Worm (Caenorhabditis elegans) whole organism, L1 larva: Measurements from ENCODE around the gene C55A6.6.

Experiments used
- C04F5.9 ChIP-seq: sonication (generic microtip); optimal IDR thresholded peaks from 2 replicates; lab custom pipeline; 2016; ENCODE audit warnings: missing genetic modification characterization, missing compliant biosample characterization
- C16A3.4 ChIP-seq: fragments of 150-350 bp; optimal IDR thresholded peaks from 2 replicates; lab custom pipeline; 2014; ENCODE audit warnings: missing biosample characterization, missing genetic modification characterization
- aha-1 ChIP-seq: fragments of 150-350 bp; optimal IDR thresholded peaks from 2 replicates; lab custom pipeline; 2014; ENCODE audit warnings: missing biosample characterization, missing genetic modification characterization
- ama-1 ChIP-seq: fragments of 150-350 bp; optimal IDR thresholded peaks from 2 replicates; lab custom pipeline; 2014
- blmp-1 ChIP-seq: fragments of 150-350 bp; optimal IDR thresholded peaks from 2 replicates; lab custom pipeline; 2014; ENCODE audit warnings: missing biosample characterization, missing genetic modification characterization
- ceh-82 ChIP-seq, 3 experiments: fragments of 150-350 bp in 1 of 3; sonication (generic microtip) in 2 of 3; optimal IDR thresholded peaks; 2 replicates each; lab custom pipeline; 2014 to 2017; ENCODE audit warnings: missing biosample characterization in 3 of 3, missing genetic modification characterization in 3 of 3
- dpl-1 ChIP-seq, 3 experiments: fragments of 150-350 bp in 2 of 3; sonication (generic microtip) in 1 of 3; optimal IDR thresholded peaks; 2 replicates each; lab custom pipeline; 2014 to 2017; ENCODE audit warnings: missing biosample characterization in 3 of 3, missing genetic modification characterization in 3 of 3, missing genetic modification reagents in 3 of 3
- dsc-1 ChIP-seq: sonication (generic microtip); optimal IDR thresholded peaks from 2 replicates; lab custom pipeline; 2016; ENCODE audit warnings: mild to moderate bottlenecking, missing genetic modification characterization, missing compliant biosample characterization
- efl-1 ChIP-seq, 4 experiments: fragments of 150-350 bp; optimal IDR thresholded peaks in 3 of 4; peaks in 1 of 4; 1 replicate in 1 of 4; 2 replicates in 3 of 4; lab custom pipeline; 2014; ENCODE audit warnings: missing biosample characterization in 2 of 4, missing genetic modification characterization in 2 of 4, missing genetic modification reagents in 2 of 4
- elt-2 ChIP-seq: sonication (generic microtip); optimal IDR thresholded peaks from 2 replicates; lab custom pipeline; 2016; ENCODE audit warnings: missing genetic modification characterization, mild to moderate bottlenecking, inconsistent platforms, missing compliant biosample characterization, missing genetic modification reagents
- elt-3 ChIP-seq, 6 experiments: fragments of 150-350 bp in 1 of 6; sonication (generic microtip); optimal IDR thresholded peaks; 2 replicates each; lab custom pipeline; 2017 to 2018; ENCODE audit warnings: missing biosample characterization in 6 of 6, missing genetic modification characterization in 6 of 6, inconsistent platforms in 1 of 6
- ets-5 ChIP-seq: fragments of 200-800 bp; sonication (Bioruptor generic); IDR thresholded peaks from 2 replicates; pipeline ENCODE4 v1.3.6; 2022; ENCODE audit warnings: missing genetic modification characterization, missing compliant biosample characterization
- fkh-10 ChIP-seq: sonication (generic microtip); optimal IDR thresholded peaks from 2 replicates; lab custom pipeline; 2017; ENCODE audit warnings: missing biosample characterization, missing genetic modification reagents, missing genetic modification characterization
- fkh-8 ChIP-seq: sonication (generic microtip); optimal IDR thresholded peaks from 2 replicates; lab custom pipeline; 2016; ENCODE audit warnings: mild to moderate bottlenecking, missing genetic modification characterization, missing compliant biosample characterization
- fos-1 ChIP-seq: fragments of 150-350 bp; optimal IDR thresholded peaks from 2 replicates; lab custom pipeline; 2014; ENCODE audit warnings: missing biosample characterization, missing genetic modification characterization
- isw-1 ChIP-seq: fragments of 200-800 bp; sonication (Bioruptor generic); IDR thresholded peaks from 2 replicates; pipeline ENCODE4 v1.3.6; 2022; ENCODE audit warnings: missing genetic modification characterization, missing compliant biosample characterization
- lin-13 ChIP-seq: fragments of 150-350 bp; optimal IDR thresholded peaks from 2 replicates; lab custom pipeline; 2014; ENCODE audit warnings: missing biosample characterization, missing genetic modification reagents, missing genetic modification characterization
- lin-14 ChIP-seq: fragments of 200-800 bp; sonication (Bioruptor generic); optimal IDR thresholded peaks from 2 replicates; lab custom pipeline; 2018; ENCODE audit warnings: mild to moderate bottlenecking, missing genetic modification characterization, moderate library complexity, missing compliant biosample characterization
- lin-35 ChIP-seq, 2 experiments: fragments of 150-350 bp; optimal IDR thresholded peaks; 2 replicates each; lab custom pipeline; 2014; ENCODE audit warnings: missing biosample characterization in 2 of 2, missing genetic modification characterization in 2 of 2, missing genetic modification reagents in 2 of 2
- lin-39 ChIP-seq: fragments of 150-350 bp; optimal IDR thresholded peaks from 2 replicates; lab custom pipeline; 2014; ENCODE audit warnings: missing biosample characterization, missing genetic modification reagents, missing genetic modification characterization
- lir-3 ChIP-seq: sonication (generic microtip); optimal IDR thresholded peaks from 2 replicates; lab custom pipeline; 2016; ENCODE audit warnings: mild to moderate bottlenecking, missing genetic modification characterization, moderate library complexity, missing compliant biosample characterization; ENCODE audit not compliant: poor library complexity
- lsy-2 ChIP-seq, 2 experiments: fragments of 150-350 bp; optimal IDR thresholded peaks; 2 replicates each; lab custom pipeline; 2014; ENCODE audit warnings: missing biosample characterization in 2 of 2, missing genetic modification characterization in 2 of 2
- mep-1 ChIP-seq: fragments of 150-350 bp; optimal IDR thresholded peaks from 2 replicates; lab custom pipeline; 2014; ENCODE audit warnings: missing biosample characterization, missing genetic modification characterization
- nhr-12 ChIP-seq: sonication (generic microtip); optimal IDR thresholded peaks from 2 replicates; lab custom pipeline; 2017; ENCODE audit warnings: missing biosample characterization, missing genetic modification characterization
- nhr-19 ChIP-seq: fragments of 200-800 bp; sonication (Bioruptor generic); conservative IDR thresholded peaks from 2 replicates; pipeline ENCODE4 v1.3.6; 2022; ENCODE audit warnings: missing genetic modification characterization, missing compliant biosample characterization
- nhr-20 ChIP-seq: sonication (generic microtip); optimal IDR thresholded peaks from 2 replicates; lab custom pipeline; 2016; ENCODE audit warnings: mild to moderate bottlenecking, missing genetic modification characterization, missing compliant biosample characterization
- nhr-47 ChIP-seq: sonication (generic microtip); optimal IDR thresholded peaks from 2 replicates; lab custom pipeline; 2016; ENCODE audit warnings: mild to moderate bottlenecking, missing genetic modification characterization, moderate library complexity, missing compliant biosample characterization
- nhr-71 ChIP-seq: sonication (generic microtip); optimal IDR thresholded peaks from 2 replicates; lab custom pipeline; 2016; ENCODE audit warnings: mild to moderate bottlenecking, missing genetic modification characterization, moderate library complexity, missing compliant biosample characterization
- nhr-76 ChIP-seq: sonication (generic microtip); optimal IDR thresholded peaks from 2 replicates; lab custom pipeline; 2017; ENCODE audit warnings: missing biosample characterization, missing genetic modification characterization
- nhr-85 ChIP-seq: sonication (generic microtip); peaks from one replicate; lab custom pipeline; 2016; ENCODE audit warnings: missing genetic modification characterization, inconsistent platforms, missing compliant biosample characterization
- pag-3 ChIP-seq: sonication (generic microtip); optimal IDR thresholded peaks from 2 replicates; lab custom pipeline; 2017; ENCODE audit warnings: missing genetic modification characterization, mild to moderate bottlenecking, missing compliant biosample characterization, antibody characterized with exemption, borderline replicate concordance; ENCODE audit not compliant: insufficient read depth
- pax-3 ChIP-seq: fragments of 200-800 bp; sonication (Bioruptor generic); optimal IDR thresholded peaks from 2 replicates; lab custom pipeline; 2018; ENCODE audit warnings: mild to moderate bottlenecking, missing genetic modification characterization, moderate library complexity, missing compliant biosample characterization
- skn-1 ChIP-seq: fragments of 150-350 bp; optimal IDR thresholded peaks from 2 replicates; lab custom pipeline; 2014; ENCODE audit warnings: missing biosample characterization, missing genetic modification characterization
- snu-23 ChIP-seq: sonication (generic microtip); optimal IDR thresholded peaks from 2 replicates; lab custom pipeline; 2016; ENCODE audit warnings: missing genetic modification characterization, missing compliant biosample characterization
- sox-4 ChIP-seq: sonication (generic microtip); optimal IDR thresholded peaks from 2 replicates; lab custom pipeline; 2016; ENCODE audit warnings: missing genetic modification characterization, missing compliant biosample characterization
- swsn-7 ChIP-seq: sonication (generic microtip); optimal IDR thresholded peaks from 2 replicates; lab custom pipeline; 2016; ENCODE audit warnings: missing genetic modification characterization, missing compliant biosample characterization
- unc-30 ChIP-seq: sonication (generic microtip); optimal IDR thresholded peaks from 2 replicates; lab custom pipeline; 2017; ENCODE audit warnings: missing biosample characterization, missing genetic modification characterization
- unc-62 ChIP-seq: fragments of 150-350 bp; optimal IDR thresholded peaks from 2 replicates; lab custom pipeline; 2014; ENCODE audit warnings: missing biosample characterization, missing genetic modification reagents, missing genetic modification characterization
- unc-86 ChIP-seq: sonication (generic microtip); optimal IDR thresholded peaks from 2 replicates; lab custom pipeline; 2016; ENCODE audit warnings: missing genetic modification characterization, missing compliant biosample characterization
- xbp-1 ChIP-seq: sonication (generic microtip); optimal IDR thresholded peaks from 2 replicates; lab custom pipeline; 2016; ENCODE audit warnings: missing genetic modification characterization, missing compliant biosample characterization
- zag-1 ChIP-seq: fragments of 150-350 bp; optimal IDR thresholded peaks from 2 replicates; lab custom pipeline; 2014; ENCODE audit warnings: missing biosample characterization, missing genetic modification characterization
- zip-4 ChIP-seq: fragments of 200-800 bp; sonication (Bioruptor generic); optimal IDR thresholded peaks from 2 replicates; lab custom pipeline; 2018; ENCODE audit warnings: mild to moderate bottlenecking, missing genetic modification characterization, moderate library complexity, missing compliant biosample characterization
- ztf-4 ChIP-seq: fragments of 150-350 bp; optimal IDR thresholded peaks from 2 replicates; lab custom pipeline; 2014; ENCODE audit warnings: missing biosample characterization, missing genetic modification characterization

Gene C55A6.6

DNA sequence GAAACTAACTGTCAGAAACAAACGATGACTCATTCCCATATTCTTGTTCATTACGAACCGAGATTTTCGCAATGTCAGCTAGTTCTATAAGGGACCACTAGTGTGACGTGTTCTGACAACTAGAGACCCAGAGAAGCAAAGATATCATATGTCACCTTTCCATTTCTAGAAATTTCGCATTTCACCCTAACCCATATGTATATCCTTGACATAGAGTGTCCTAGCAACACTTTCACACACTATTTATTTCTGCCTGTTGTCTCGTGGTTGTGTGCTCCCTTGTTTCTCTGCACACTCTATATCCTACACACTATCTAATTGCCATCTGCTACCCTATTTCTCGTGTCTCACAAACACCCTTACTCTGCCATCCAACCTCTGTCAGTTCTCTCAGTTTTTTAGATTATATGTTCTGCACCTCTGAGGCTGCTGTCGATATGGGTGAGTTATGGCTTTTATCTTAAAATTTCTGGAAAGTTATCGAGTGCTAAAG, 34.4 kb upstream of the C55A6.6 start, which contains the start of the genes F38B7.17 and F38B7.3 (continued):
- TF ChIP-seq lsy-2 (tag; optimal IDR thresholded peaks at IDR 0.05; lab: Kevin White, UChicago) (peak; percentile 53 to 68), fkh-10 (GFP tag; lab: Kevin White, UChicago) (no peak), efl-1 (optimal IDR thresholded peaks at IDR 0.05; lab: Kevin White, UChicago) (peak; percentile 72 to 77), efl-1 (GFP tag; optimal IDR thresholded peaks at IDR 0.05 in 1 of 2; lab: Kevin White, UChicago) (peak; percentile 43 to 92), blmp-1 (tag; lab: Kevin White, UChicago) (peak; percentile 66), lin-35 (GFP tag; optimal IDR thresholded peaks at IDR 0.05; lab: Kevin White, UChicago) (peak; percentile 64 to 70), pax-3 (tag; lab: Kevin White, UChicago) (peak; percentile 54), lir-3 (peak; percentile 43), unc-86 (tag; lab: Kevin White, UChicago) (peak; percentile 42), nhr-85 (peak; percentile 73), ceh-82 (tag; optimal IDR thresholded peaks at IDR 0.05; lab: Kevin White, UChicago) (peak in 1 of 3 experiments; percentile 9), sox-4 (tag; lab: Kevin White, UChicago) (peak; percentile 39), dsc-1 (tag; lab: Kevin White, UChicago) (peak; percentile 41), xbp-1 (peak; percentile 61), ets-5 (GFP tag; lab: Robert Waterston, UW) (0 out of 2 replicates have a peak, but pooled peaks have one; percentile 64), swsn-7 (tag; lab: Kevin White, UChicago) (peak; percentile 77), ama-1 (no peak), snu-23 (GFP tag; lab: Kevin White, UChicago) (peak; percentile 79), elt-3 (tag; optimal IDR thresholded peaks at IDR 0.05; lab: Kevin White, UChicago) (no peak), lin-13 (GFP tag; lab: Kevin White, UChicago) (peak; percentile 8), dpl-1 (GFP tag; optimal IDR thresholded peaks at IDR 0.05; lab: Kevin White, UChicago) (peak; percentile 26 to 39 (median 34)), fos-1 (tag; lab: Kevin White, UChicago) (peak; percentile 46), nhr-71 (peak; percentile 84), ztf-4 (tag; lab: Kevin White, UChicago) (peak; percentile 30), lin-14 (GFP tag; lab: Kevin White, UChicago) (peak; percentile 87), skn-1 (tag; lab: Kevin White, UChicago) (peak; percentile 50), elt-2 (tag; lab: Kevin White, UChicago) (peak; percentile 66), C16A3.4 (no peak), isw-1 (GFP tag; lab: Robert Waterston, UW) (peak; percentile 25; the same call in 1 of the 2 replicates)

DNA sequence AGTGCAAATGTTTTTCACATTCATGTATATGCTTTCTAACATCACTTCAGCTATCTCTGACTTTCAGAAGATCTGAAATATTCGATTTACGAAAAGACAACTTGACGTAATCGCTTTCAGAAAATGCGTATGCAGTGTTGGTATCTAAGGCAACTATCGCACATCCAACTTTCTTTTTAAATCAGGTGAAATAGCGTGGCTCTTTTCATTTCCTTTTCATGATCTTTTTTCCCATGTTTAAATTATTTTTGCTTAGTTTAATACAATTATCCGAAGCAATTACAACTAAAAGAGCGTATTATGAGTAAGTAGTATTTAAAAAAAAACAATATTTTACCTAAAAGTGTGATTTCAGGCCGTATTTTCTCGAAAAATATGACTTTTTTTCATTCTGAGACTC, 32.3 kb upstream of the C55A6.6 start, which contains the start of gene F38B7.11:
F38B7.11 (plus strand) TSS at position 301 of the 400 bp plus-strand sequence.
- TF ChIP-seq fkh-8 (tag; lab: Kevin White, UChicago) (peak; percentile 30), ztf-4 (tag; lab: Kevin White, UChicago) (no peak), unc-30 (tag; lab: Kevin White, UChicago) (no peak), ceh-82 (tag; optimal IDR thresholded peaks at IDR 0.05; lab: Kevin White, UChicago) (no peak), efl-1 (optimal IDR thresholded peaks at IDR 0.05; lab: Kevin White, UChicago) (no peak), efl-1 (GFP tag; optimal IDR thresholded peaks at IDR 0.05 in 1 of 2; lab: Kevin White, UChicago) (no peak)

DNA sequence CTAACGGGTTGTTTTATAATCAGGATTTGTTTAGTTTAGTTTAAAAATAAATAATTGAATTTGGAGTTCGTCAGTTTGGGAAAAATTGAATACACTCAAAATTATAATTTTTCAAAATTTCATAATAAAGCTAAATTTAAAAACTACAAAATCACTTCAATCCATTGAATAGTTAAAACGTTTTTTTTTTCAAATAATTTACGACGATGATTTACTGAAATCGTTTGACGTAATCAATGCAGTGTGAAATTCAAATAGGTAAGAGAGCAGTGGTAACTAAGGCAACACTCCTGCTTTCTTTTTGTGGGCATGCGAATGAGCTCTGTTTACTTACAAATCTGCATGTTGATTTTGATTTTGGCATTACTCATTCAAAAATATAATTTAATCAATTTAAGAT, 30.7 kb upstream of the C55A6.6 start, which contains the start of gene F38B7.10:
F38B7.10 (plus strand) TSS at position 301 of the 400 bp plus-strand sequence.
- TF ChIP-seq fkh-8 (tag; lab: Kevin White, UChicago) (peak; percentile 24), lin-13 (GFP tag; lab: Kevin White, UChicago) (no peak), nhr-47 (tag; lab: Kevin White, UChicago) (no peak), pag-3 (tag; lab: Kevin White, UChicago) (no peak), nhr-85 (peak; percentile 48)

DNA sequence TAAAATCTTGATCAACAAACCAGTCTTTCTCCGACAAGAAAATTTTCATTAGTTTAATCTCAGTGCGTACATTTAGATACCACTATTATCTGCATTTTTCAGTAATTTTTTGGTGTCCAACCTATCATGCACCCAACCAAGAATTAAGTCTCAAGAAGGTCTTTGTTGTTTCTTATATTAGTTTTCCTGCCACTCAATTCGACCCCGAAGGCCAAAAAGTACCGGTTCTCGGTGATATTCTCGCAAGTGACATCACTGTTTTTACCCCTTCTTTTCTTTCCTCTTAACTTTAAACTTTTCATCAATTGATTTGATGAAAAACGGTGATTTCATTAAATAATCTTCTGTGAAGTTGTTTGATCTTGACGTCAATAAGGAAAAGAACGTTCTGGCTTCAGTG, 29.0 kb upstream of the C55A6.6 start, which contains the start of gene F38B7.2:
F38B7.2 (plus strand) TSS at position 400 of the 400 bp plus-strand sequence.
- TF ChIP-seq elt-3 (tag; optimal IDR thresholded peaks at IDR 0.05; lab: Kevin White, UChicago) (peak in 4 of 6 experiments; percentile 25 to 48 (median 42)), efl-1 (optimal IDR thresholded peaks at IDR 0.05; lab: Kevin White, UChicago) (no peak), efl-1 (GFP tag; optimal IDR thresholded peaks at IDR 0.05 in 1 of 2; lab: Kevin White, UChicago) (peak in 1 of 2 experiments; percentile 89), lin-14 (GFP tag; lab: Kevin White, UChicago) (peak; percentile 23), C04F5.9 (tag; lab: Kevin White, UChicago) (no peak), nhr-85 (peak; percentile 90), nhr-12 (tag; lab: Kevin White, UChicago) (no peak), nhr-76 (tag; lab: Kevin White, UChicago) (no peak), mep-1 (tag; lab: Kevin White, UChicago) (no peak), zip-4 (GFP tag; lab: Kevin White, UChicago) (no peak), nhr-19 (GFP tag; lab: Robert Waterston, UW) (no peak), fkh-10 (GFP tag; lab: Kevin White, UChicago) (no peak), nhr-47 (tag; lab: Kevin White, UChicago) (no peak), nhr-20 (peak; percentile 11), unc-62 (GFP tag; lab: Kevin White, UChicago) (no peak), blmp-1 (tag; lab: Kevin White, UChicago) (peak; percentile 44), aha-1 (tag; lab: Kevin White, UChicago) (no peak), isw-1 (GFP tag; lab: Robert Waterston, UW) (no peak), lin-39 (no peak), nhr-71 (peak; percentile 30), ama-1 (no peak), zag-1 (tag; lab: Kevin White, UChicago) (no peak)
